Worm (Caenorhabditis elegans) whole organism, L1 larva: ENCODE data around the gene C27D6.15.

Experiments used
- alr-1 ChIP-seq: fragments of 200-800 bp; sonication (Bioruptor generic); optimal IDR thresholded peaks from 2 replicates; lab custom pipeline; 2018; ENCODE audit warnings: borderline replicate concordance, mild to moderate bottlenecking, missing genetic modification characterization, missing compliant biosample characterization
- dpl-1 ChIP-seq, 3 experiments: fragments of 150-350 bp in 2 of 3; sonication (generic microtip) in 1 of 3; optimal IDR thresholded peaks; 2 replicates each; lab custom pipeline; 2014 to 2017; ENCODE audit warnings: missing biosample characterization in 3 of 3, missing genetic modification characterization in 3 of 3, missing genetic modification reagents in 3 of 3
- efl-3 ChIP-seq: fragments of 200-800 bp; sonication (Bioruptor generic); optimal IDR thresholded peaks from 2 replicates; lab custom pipeline; 2018; ENCODE audit warnings: mild to moderate bottlenecking, missing genetic modification characterization, missing compliant biosample characterization
- isw-1 ChIP-seq: fragments of 200-800 bp; sonication (Bioruptor generic); IDR thresholded peaks from 2 replicates; pipeline ENCODE4 v1.3.6; 2022; ENCODE audit warnings: missing genetic modification characterization, missing compliant biosample characterization
- nhr-12 ChIP-seq: sonication (generic microtip); optimal IDR thresholded peaks from 2 replicates; lab custom pipeline; 2017; ENCODE audit warnings: missing biosample characterization, missing genetic modification characterization
- nhr-237 ChIP-seq: fragments of 150-350 bp; optimal IDR thresholded peaks from 2 replicates; lab custom pipeline; 2014; ENCODE audit warnings: missing biosample characterization, missing genetic modification characterization
- pqm-1 ChIP-seq: sonication (generic microtip); optimal IDR thresholded peaks from 3 replicates; lab custom pipeline; 2017; ENCODE audit warnings: missing biosample characterization, missing genetic modification characterization
- sptf-1 ChIP-seq: fragments of 150-350 bp; optimal IDR thresholded peaks from 2 replicates; lab custom pipeline; 2014; ENCODE audit warnings: missing biosample characterization, missing genetic modification characterization
- ztf-11 ChIP-seq, 2 experiments: sonication (generic microtip); optimal IDR thresholded peaks; 2 replicates each; lab custom pipeline; 2016 to 2017; ENCODE audit warnings: missing genetic modification characterization in 2 of 2, missing biosample characterization in 1 of 2, missing compliant biosample characterization in 1 of 2
- ztf-4 ChIP-seq: fragments of 150-350 bp; optimal IDR thresholded peaks from 2 replicates; lab custom pipeline; 2014; ENCODE audit warnings: missing biosample characterization, missing genetic modification characterization

DNA sequence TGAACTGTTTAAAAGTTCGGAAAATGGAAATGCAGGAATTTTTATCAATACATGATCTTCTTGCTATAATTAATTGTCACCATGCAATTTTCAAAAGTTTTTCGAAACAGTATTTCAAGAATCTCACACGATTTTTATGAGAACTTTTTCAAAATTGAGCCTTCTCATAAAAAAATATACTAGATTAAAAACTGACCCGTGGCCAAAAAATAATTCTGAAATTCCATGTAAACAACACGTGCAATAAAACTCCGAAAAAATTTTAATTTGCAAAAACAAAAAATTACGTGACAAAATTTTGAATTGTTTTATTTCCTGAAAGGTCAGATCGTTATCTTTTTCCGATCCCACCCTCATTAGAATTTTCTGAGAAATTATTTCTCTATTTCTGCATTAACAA is 23.8 kb downstream of the C27D6.15 start, which contains the start of gene C34F11.5:
- TF ChIP-seq ztf-11 (tag; optimal IDR thresholded peaks at IDR 0.05; lab: Kevin White, UChicago) (no peak), ztf-4 (tag; lab: Kevin White, UChicago) (no peak), nhr-237 (tag; lab: Kevin White, UChicago) (no peak), nhr-12 (tag; lab: Kevin White, UChicago) (no peak), pqm-1 (tag; lab: Kevin White, UChicago) (no peak), isw-1 (GFP tag; lab: Robert Waterston, UW) (no peak), sptf-1 (tag; lab: Kevin White, UChicago) (no peak), efl-3 (GFP tag; lab: Kevin White, UChicago) (no peak), dpl-1 (GFP tag; optimal IDR thresholded peaks at IDR 0.05; lab: Kevin White, UChicago) (no peak), alr-1 (no peak)
